Worm (Caenorhabditis elegans) whole organism, L4/young adult: Measurements from ENCODE around the gene lin-3.

Experiments
- dao-5 ChIP-seq: sonication (generic microtip); optimal IDR thresholded peaks from 2 replicates; lab custom pipeline; 2016; ENCODE audit warnings: missing genotype, missing genetic modification characterization, moderate library complexity, missing compliant biosample characterization
- him-1 ChIP-seq: sonication (generic microtip); optimal IDR thresholded peaks from 2 replicates; lab custom pipeline; 2016; ENCODE audit warnings: missing genotype, missing genetic modification reagents, missing genetic modification characterization, missing compliant biosample characterization

- TF ChIP-seq dao-5 (tag; lab: Kevin White, UChicago) (no peak), him-1 (no peak)
These were observed 51.6 kb downstream of the lin-3 start, which contains the start of gene srlf-24 for ce11 chrIV:11105724-11106123.
